Worm (Caenorhabditis elegans): ENCODE data around the gene pmk-2.

pmk-2 gene

ce11 chrIV:8136005-8136512 is 7.2 kb upstream of the pmk-2 start, which contains the start of the genes isp-1 and islo-1 (continued):
- no peak for TF ChIP-seq Y75B8A.6 (GFP tag; IDR thresholded peaks at IDR 0.05)
- TF ChIP-seq fos-1 (tag; optimal IDR thresholded peaks at IDR 0.05): no peak
- no peak for TF ChIP-seq Y48G9A.11 (GFP tag; IDR thresholded peaks at IDR 0.05)
- TF ChIP-seq mdt-29 (GFP tag; IDR thresholded peaks at IDR 0.05): no peak
- no peak for TF ChIP-seq ceh-62 (tag; optimal IDR thresholded peaks at IDR 0.05)
- no peak for TF ChIP-seq hif-1 (tag; optimal IDR thresholded peaks at IDR 0.05)
- TF ChIP-seq F49E8.2 (tag; optimal IDR thresholded peaks at IDR 0.05; ENCODE audit: borderline replicate concordance): no peak
- no peak for TF ChIP-seq jun-1 (tag; optimal IDR thresholded peaks at IDR 0.05)
- peak; percentile 69 for TF ChIP-seq mep-1 (tag; optimal IDR thresholded peaks at IDR 0.05)
- TF ChIP-seq nhr-28 (tag; optimal IDR thresholded peaks at IDR 0.05): peak; percentile 32
- no peak for TF ChIP-seq skn-1 (tag; optimal IDR thresholded peaks at IDR 0.05)
- TF ChIP-seq zfp-2 (tag; optimal IDR thresholded peaks at IDR 0.05): no peak
- no peak for TF ChIP-seq zip-2 (tag; optimal IDR thresholded peaks at IDR 0.05)
- no peak for TF ChIP-seq nhr-76 (tag; optimal IDR thresholded peaks at IDR 0.05)
- no peak for TF ChIP-seq ctbp-1 (GFP tag; IDR thresholded peaks at IDR 0.05)
- TF ChIP-seq F44E2.7 (GFP tag; IDR thresholded peaks at IDR 0.05): no peak
- no peak for TF ChIP-seq spr-1 (tag; optimal IDR thresholded peaks at IDR 0.05)
- TF ChIP-seq F37D6.2 (tag; optimal IDR thresholded peaks at IDR 0.05): no peak
- no peak for TF ChIP-seq zag-1 (tag; optimal IDR thresholded peaks at IDR 0.05)
- TF ChIP-seq lin-15B (tag; optimal IDR thresholded peaks at IDR 0.05): peak; percentile 1
- TF ChIP-seq nhr-10 (tag; optimal IDR thresholded peaks at IDR 0.05): no peak
- no peak for TF ChIP-seq ceh-20 (GFP tag; IDR thresholded peaks at IDR 0.05)
- TF ChIP-seq ZK546.5 (tag; optimal IDR thresholded peaks at IDR 0.05): no peak
- TF ChIP-seq ZK337.2 (GFP tag; IDR thresholded peaks at IDR 0.05): no peak
- no peak for TF ChIP-seq unc-62 (GFP tag; optimal IDR thresholded peaks at IDR 0.05 in 1 of 2)
- no peak for TF ChIP-seq unc-62 (tag; optimal IDR thresholded peaks at IDR 0.05)
- no peak for TF ChIP-seq T20F7.1 (GFP tag; optimal IDR thresholded peaks at IDR 0.05)
- peak; percentile 56 for TF ChIP-seq dpl-1 (GFP tag; optimal IDR thresholded peaks at IDR 0.05)
- TF ChIP-seq nhr-6 (tag; optimal IDR thresholded peaks at IDR 0.05): peak; percentile 63
- TF ChIP-seq nhr-42 (GFP tag; IDR thresholded peaks at IDR 0.05): no peak
- no peak for TF ChIP-seq ces-1 (GFP tag; optimal IDR thresholded peaks at IDR 0.05)
- TF ChIP-seq dmd-8 (GFP tag; IDR thresholded peaks at IDR 0.05): no peak
- no peak for TF ChIP-seq tag-97 (GFP tag; IDR thresholded peaks at IDR 0.05)
- no peak for TF ChIP-seq lim-7 (GFP tag; IDR thresholded peaks at IDR 0.05)
- TF ChIP-seq vab-7 (GFP tag; IDR thresholded peaks at IDR 0.05): no peak
- no peak for TF ChIP-seq cey-2 (tag; optimal IDR thresholded peaks at IDR 0.05; ENCODE audit: borderline replicate concordance, insufficient read depth)
- TF ChIP-seq arid-1 (GFP tag; conservative IDR thresholded peaks at IDR 0.05): no peak
- TF ChIP-seq ceh-32 (tag; optimal IDR thresholded peaks at IDR 0.05; ENCODE audit: poor library complexity): no peak
- TF ChIP-seq nhr-111 (GFP tag; optimal IDR thresholded peaks at IDR 0.05): no peak
- TF ChIP-seq nhr-77 (tag; optimal IDR thresholded peaks at IDR 0.05): peak; percentile 41
- peak; percentile 39 for TF ChIP-seq hlh-11 (tag; optimal IDR thresholded peaks at IDR 0.05)
- TF ChIP-seq lsy-2 (tag; optimal IDR thresholded peaks at IDR 0.05): peak in 1 of 2 experiments; percentile 61
- no peak for TF ChIP-seq tra-1 (GFP tag; IDR thresholded peaks at IDR 0.05)
- peak; percentile 91 for TF ChIP-seq lin-38 (GFP tag; IDR thresholded peaks at IDR 0.05)
- peak; percentile 19 for TF ChIP-seq nhr-11 (tag; optimal IDR thresholded peaks at IDR 0.05)
- no peak for TF ChIP-seq D1046.2 (GFP tag; IDR thresholded peaks at IDR 0.05)
- peak; percentile 75 for TF ChIP-seq ama-1 (optimal IDR thresholded peaks at IDR 0.05)
- TF ChIP-seq rbr-2 (tag; optimal IDR thresholded peaks at IDR 0.05): peak; percentile 29
- TF ChIP-seq hmg-1.1 (GFP tag; IDR thresholded peaks at IDR 0.05): no peak
- TF ChIP-seq gei-8 (GFP tag; optimal IDR thresholded peaks at IDR 0.05): no peak
- TF ChIP-seq aly-2 (tag; optimal IDR thresholded peaks at IDR 0.05): no peak
- TF ChIP-seq php-3 (GFP tag; IDR thresholded peaks at IDR 0.05): no peak
- TF ChIP-seq ztf-7 (tag; optimal IDR thresholded peaks at IDR 0.05): no peak

All from whole organism, L4 larva.